Worm (Caenorhabditis elegans) whole organism, late embryonic: ENCODE data around the gene clec-56.

Experiments
- ceh-34 ChIP-seq: sonication (generic microtip); optimal IDR thresholded peaks from 2 replicates; lab custom pipeline; 2016; ENCODE audit warnings: mild to moderate bottlenecking, missing genetic modification characterization, missing compliant biosample characterization
- pha-4 ChIP-seq: fragments of 150-350 bp; optimal IDR thresholded peaks from 2 replicates; lab custom pipeline; 2018; ENCODE audit warnings: missing biosample characterization, missing genetic modification reagents, missing genetic modification characterization

- TF ChIP-seq ceh-34 (tag; lab: Kevin White, UChicago), result no peak
- no peak for TF ChIP-seq pha-4 (tag; lab: Kevin White, UChicago)
These were observed 7.2 kb downstream of the clec-56 start, which contains the start of gene R02D5.7 for ce11 chrV:14481401-14481800.
